Worm (Caenorhabditis elegans) whole organism, L1 larva: Measurements from ENCODE around the gene nhr-44.
A peak's percentile ranks its signal among the peaks of the same experiment; 100 is the strongest.

Source experiments
- Y116A8C.19 ChIP-seq: sonication (generic microtip); optimal IDR thresholded peaks from 2 replicates; lab custom pipeline; 2016; ENCODE audit warnings: missing compliant biosample characterization, missing genetic modification characterization, borderline replicate concordance
- alr-1 ChIP-seq: fragments of 200-800 bp; sonication (Bioruptor generic); optimal IDR thresholded peaks from 2 replicates; lab custom pipeline; 2018; ENCODE audit warnings: borderline replicate concordance, mild to moderate bottlenecking, missing genetic modification characterization, missing compliant biosample characterization
- aly-2 ChIP-seq: fragments of 150-350 bp; optimal IDR thresholded peaks from 2 replicates; lab custom pipeline; 2014; ENCODE audit warnings: missing biosample characterization, missing genetic modification characterization
- ama-1 ChIP-seq: fragments of 150-350 bp; optimal IDR thresholded peaks from 2 replicates; lab custom pipeline; 2014
- blmp-1 ChIP-seq: fragments of 150-350 bp; optimal IDR thresholded peaks from 2 replicates; lab custom pipeline; 2014; ENCODE audit warnings: missing biosample characterization, missing genetic modification characterization
- ceh-63 ChIP-seq: fragments of 200-800 bp; sonication (Bioruptor generic); optimal IDR thresholded peaks from 2 replicates; lab custom pipeline; 2018; ENCODE audit warnings: mild to moderate bottlenecking, missing genetic modification characterization, missing compliant biosample characterization
- ceh-88 ChIP-seq: fragments of 200-800 bp; sonication (Bioruptor generic); IDR thresholded peaks from 2 replicates; pipeline ENCODE4 v1.3.6; 2022; ENCODE audit warnings: missing genetic modification characterization, missing compliant biosample characterization
- ceh-90 ChIP-seq: sonication (generic microtip); optimal IDR thresholded peaks from 2 replicates; lab custom pipeline; 2016; ENCODE audit warnings: missing genetic modification characterization, missing compliant biosample characterization
- dsc-1 ChIP-seq: sonication (generic microtip); optimal IDR thresholded peaks from 2 replicates; lab custom pipeline; 2016; ENCODE audit warnings: mild to moderate bottlenecking, missing genetic modification characterization, missing compliant biosample characterization
- efl-1 ChIP-seq, 4 experiments: fragments of 150-350 bp; optimal IDR thresholded peaks in 3 of 4; peaks in 1 of 4; 1 replicate in 1 of 4; 2 replicates in 3 of 4; lab custom pipeline; 2014; ENCODE audit warnings: missing biosample characterization in 2 of 4, missing genetic modification characterization in 2 of 4, missing genetic modification reagents in 2 of 4
- efl-3 ChIP-seq: fragments of 200-800 bp; sonication (Bioruptor generic); optimal IDR thresholded peaks from 2 replicates; lab custom pipeline; 2018; ENCODE audit warnings: mild to moderate bottlenecking, missing genetic modification characterization, missing compliant biosample characterization
- egl-27 ChIP-seq, 2 experiments: fragments of 150-350 bp in 1 of 2; sonication (generic microtip); optimal IDR thresholded peaks; 3 replicates each; lab custom pipeline; 2017 to 2018; ENCODE audit warnings: missing biosample characterization in 2 of 2, missing genetic modification characterization in 2 of 2, missing genetic modification reagents in 2 of 2
- fkh-4 ChIP-seq: sonication (generic microtip); optimal IDR thresholded peaks from 2 replicates; lab custom pipeline; 2016; ENCODE audit warnings: missing compliant biosample characterization, missing genetic modification characterization, borderline replicate concordance
- grh-1 ChIP-seq: fragments of 200-800 bp; sonication (Bioruptor generic); IDR thresholded peaks from 2 replicates; pipeline ENCODE4 v1.3.6; 2022; ENCODE audit warnings: missing genetic modification reagents, missing genetic modification characterization, missing compliant biosample characterization
- hlh-4 ChIP-seq: sonication (generic microtip); optimal IDR thresholded peaks from 2 replicates; lab custom pipeline; 2016; ENCODE audit warnings: mild to moderate bottlenecking, missing genetic modification characterization, missing compliant biosample characterization
- lin-13 ChIP-seq: fragments of 150-350 bp; optimal IDR thresholded peaks from 2 replicates; lab custom pipeline; 2014; ENCODE audit warnings: missing biosample characterization, missing genetic modification reagents, missing genetic modification characterization
- lin-14 ChIP-seq: fragments of 200-800 bp; sonication (Bioruptor generic); optimal IDR thresholded peaks from 2 replicates; lab custom pipeline; 2018; ENCODE audit warnings: mild to moderate bottlenecking, missing genetic modification characterization, moderate library complexity, missing compliant biosample characterization
- lin-15B ChIP-seq: fragments of 150-350 bp; sonication (generic microtip); optimal IDR thresholded peaks from 3 replicates; lab custom pipeline; 2014; ENCODE audit warnings: missing biosample characterization, missing genetic modification characterization
- lin-39 ChIP-seq: fragments of 150-350 bp; optimal IDR thresholded peaks from 2 replicates; lab custom pipeline; 2014; ENCODE audit warnings: missing biosample characterization, missing genetic modification reagents, missing genetic modification characterization
- mab-9 ChIP-seq: fragments of 200-800 bp; sonication (Bioruptor generic); IDR thresholded peaks from 2 replicates; pipeline ENCODE4 v1.3.6; 2022; ENCODE audit warnings: missing genetic modification reagents, missing genetic modification characterization, missing compliant biosample characterization
- mef-2 ChIP-seq: fragments of 150-350 bp; optimal IDR thresholded peaks from 2 replicates; lab custom pipeline; 2014; ENCODE audit warnings: missing biosample characterization, missing genetic modification characterization
- nhr-12 ChIP-seq: sonication (generic microtip); optimal IDR thresholded peaks from 2 replicates; lab custom pipeline; 2017; ENCODE audit warnings: missing biosample characterization, missing genetic modification characterization
- nhr-19 ChIP-seq: fragments of 200-800 bp; sonication (Bioruptor generic); conservative IDR thresholded peaks from 2 replicates; pipeline ENCODE4 v1.3.6; 2022; ENCODE audit warnings: missing genetic modification characterization, missing compliant biosample characterization
- nhr-28 ChIP-seq: fragments of 150-350 bp; optimal IDR thresholded peaks from 2 replicates; lab custom pipeline; 2014; ENCODE audit warnings: missing biosample characterization, missing genetic modification characterization
- nhr-47 ChIP-seq: sonication (generic microtip); optimal IDR thresholded peaks from 2 replicates; lab custom pipeline; 2016; ENCODE audit warnings: mild to moderate bottlenecking, missing genetic modification characterization, moderate library complexity, missing compliant biosample characterization
- nhr-71 ChIP-seq: sonication (generic microtip); optimal IDR thresholded peaks from 2 replicates; lab custom pipeline; 2016; ENCODE audit warnings: mild to moderate bottlenecking, missing genetic modification characterization, moderate library complexity, missing compliant biosample characterization
- nhr-84 ChIP-seq: sonication (generic microtip); optimal IDR thresholded peaks from 2 replicates; lab custom pipeline; 2017; ENCODE audit warnings: missing biosample characterization, missing genetic modification characterization
- pax-3 ChIP-seq: fragments of 200-800 bp; sonication (Bioruptor generic); optimal IDR thresholded peaks from 2 replicates; lab custom pipeline; 2018; ENCODE audit warnings: mild to moderate bottlenecking, missing genetic modification characterization, moderate library complexity, missing compliant biosample characterization
- pqm-1 ChIP-seq: sonication (generic microtip); optimal IDR thresholded peaks from 3 replicates; lab custom pipeline; 2017; ENCODE audit warnings: missing biosample characterization, missing genetic modification characterization
- rnt-1 ChIP-seq: sonication (generic microtip); optimal IDR thresholded peaks from 2 replicates; lab custom pipeline; 2016; ENCODE audit warnings: mild to moderate bottlenecking, missing genetic modification characterization, moderate library complexity, missing compliant biosample characterization
- snpc-4 ChIP-seq: fragments of 150-350 bp; optimal IDR thresholded peaks from 2 replicates; lab custom pipeline; 2014; ENCODE audit warnings: missing biosample characterization, missing genetic modification characterization
- snu-23 ChIP-seq: sonication (generic microtip); optimal IDR thresholded peaks from 2 replicates; lab custom pipeline; 2016; ENCODE audit warnings: missing genetic modification characterization, missing compliant biosample characterization
- sox-4 ChIP-seq: sonication (generic microtip); optimal IDR thresholded peaks from 2 replicates; lab custom pipeline; 2016; ENCODE audit warnings: missing genetic modification characterization, missing compliant biosample characterization
- unc-86 ChIP-seq: sonication (generic microtip); optimal IDR thresholded peaks from 2 replicates; lab custom pipeline; 2016; ENCODE audit warnings: missing genetic modification characterization, missing compliant biosample characterization
- vab-15 ChIP-seq: sonication (generic microtip); optimal IDR thresholded peaks from 2 replicates; lab custom pipeline; 2017; ENCODE audit warnings: missing genotype, mild to moderate bottlenecking, missing genetic modification characterization, missing compliant biosample characterization
- xbp-1 ChIP-seq: sonication (generic microtip); optimal IDR thresholded peaks from 2 replicates; lab custom pipeline; 2016; ENCODE audit warnings: missing genetic modification characterization, missing compliant biosample characterization
- zip-4 ChIP-seq: fragments of 200-800 bp; sonication (Bioruptor generic); optimal IDR thresholded peaks from 2 replicates; lab custom pipeline; 2018; ENCODE audit warnings: mild to moderate bottlenecking, missing genetic modification characterization, moderate library complexity, missing compliant biosample characterization
- ztf-11 ChIP-seq, 2 experiments: sonication (generic microtip); optimal IDR thresholded peaks; 2 replicates each; lab custom pipeline; 2016 to 2017; ENCODE audit warnings: missing genetic modification characterization in 2 of 2, missing biosample characterization in 1 of 2, missing compliant biosample characterization in 1 of 2

Gene nhr-44

DNA sequence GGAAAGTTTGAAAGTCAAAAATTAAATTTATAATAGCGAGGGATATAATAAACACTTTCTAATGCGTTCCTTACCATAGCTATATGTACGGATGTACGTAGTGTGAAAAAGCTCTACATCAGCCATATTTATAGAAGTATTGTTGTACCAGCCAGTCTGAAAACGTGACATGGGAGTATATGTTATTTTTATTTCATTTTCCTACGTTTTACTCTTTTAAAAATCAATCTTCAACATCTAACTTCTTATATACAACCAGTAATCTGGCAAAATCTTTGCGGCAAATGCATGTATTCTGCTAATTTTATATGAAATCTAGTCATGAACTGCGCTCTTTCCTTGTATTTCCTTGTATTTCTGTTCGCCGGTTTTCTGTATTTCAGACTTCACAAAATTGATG lies 31.6 kb downstream of the nhr-44 start, which contains the start of gene H14N18.2:
TSS of gene H14N18.2 (plus strand) at position 301 of the 400 bp plus-strand sequence.
- TF ChIP-seq mab-9 (GFP tag; lab: Robert Waterston, UW) (no peak), egl-27 (tag; optimal IDR thresholded peaks at IDR 0.05; lab: Kevin White, UChicago) (no peak), alr-1 (no peak), efl-3 (GFP tag; lab: Kevin White, UChicago) (no peak), sox-4 (tag; lab: Kevin White, UChicago) (no peak), ceh-90 (tag; lab: Kevin White, UChicago) (no peak), ceh-63 (no peak), nhr-71 (tag; lab: Kevin White, UChicago) (no peak), nhr-47 (tag; lab: Kevin White, UChicago) (no peak), lin-14 (GFP tag; lab: Kevin White, UChicago) (no peak), ztf-11 (tag; optimal IDR thresholded peaks at IDR 0.05; lab: Kevin White, UChicago) (no peak), pax-3 (tag; lab: Kevin White, UChicago) (no peak), zip-4 (GFP tag; lab: Kevin White, UChicago) (no peak), vab-15 (tag; lab: Kevin White, UChicago) (no peak), nhr-12 (tag; lab: Kevin White, UChicago) (no peak), nhr-84 (tag; lab: Kevin White, UChicago) (no peak), snpc-4 (tag; lab: Kevin White, UChicago) (no peak), ama-1 (lab: Kevin White, UChicago) (no peak)

ce11 chrV:8928967-8929366 lies 34.9 kb downstream of the nhr-44 start, which contains the start of gene H14N18.4:
Gene H14N18.4, minus strand, starts transcription at chrV:8928978.
- TF ChIP-seq efl-1 (optimal IDR thresholded peaks at IDR 0.05; lab: Kevin White, UChicago): no peak
- peak in 1 of 2 experiments; percentile 32 for TF ChIP-seq efl-1 (GFP tag; optimal IDR thresholded peaks at IDR 0.05 in 1 of 2; lab: Kevin White, UChicago)
- TF ChIP-seq rnt-1 (tag; lab: Kevin White, UChicago): no peak
- TF ChIP-seq lin-39 (tag; lab: Kevin White, UChicago): no peak
- TF ChIP-seq mef-2: no peak
- TF ChIP-seq, all 84 proteins: peak for 1

DNA sequence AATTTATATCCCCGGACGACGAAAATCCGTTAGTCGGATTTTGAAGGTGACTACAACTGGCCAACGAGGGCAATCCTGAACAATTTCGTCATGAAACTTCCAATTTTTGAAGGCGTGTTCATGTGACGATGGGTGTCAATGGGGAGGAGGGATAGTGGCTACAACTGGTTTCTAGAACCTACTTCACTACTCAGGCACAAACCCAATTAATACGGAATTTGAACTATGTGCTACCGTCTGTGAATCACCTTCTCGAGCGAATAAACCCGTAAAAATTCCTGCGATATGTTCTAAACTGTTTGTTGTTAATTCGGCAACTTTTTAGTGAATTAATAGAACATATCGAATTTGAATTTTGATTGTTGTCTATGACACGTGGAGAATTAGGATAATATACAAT lies 36.2 kb downstream of the nhr-44 start:
- TF ChIP-seq nhr-71 (tag; lab: Kevin White, UChicago): no peak
- TF ChIP-seq ceh-88 (GFP tag; lab: Robert Waterston, UW): no peak
- no peak for TF ChIP-seq lin-39 (tag; lab: Kevin White, UChicago)
- TF ChIP-seq nhr-19 (GFP tag; lab: Robert Waterston, UW): no peak
- TF ChIP-seq lin-15B (tag; lab: Kevin White, UChicago): no peak
- no peak for TF ChIP-seq blmp-1 (tag; lab: Kevin White, UChicago)
- no peak for TF ChIP-seq hlh-4 (tag; lab: Kevin White, UChicago)
- no peak for TF ChIP-seq snu-23
- TF ChIP-seq lin-13: no peak
- no peak for TF ChIP-seq dsc-1
- no peak for TF ChIP-seq sox-4 (tag; lab: Kevin White, UChicago)
- TF ChIP-seq pqm-1 (tag; lab: Kevin White, UChicago): no peak
- no peak for TF ChIP-seq grh-1
- no peak for TF ChIP-seq nhr-47 (tag; lab: Kevin White, UChicago)
- no peak for TF ChIP-seq fkh-4 (tag; lab: Kevin White, UChicago)
- no peak for TF ChIP-seq unc-86
- no peak for TF ChIP-seq Y116A8C.19
- no peak for TF ChIP-seq xbp-1
- TF ChIP-seq aly-2 (tag; lab: Kevin White, UChicago): no peak
- no peak for TF ChIP-seq nhr-28 (tag; lab: Kevin White, UChicago)
